Fruit fly (Drosophila melanogaster): ENCODE data around the gene Brr2.
A peak's percentile ranks its signal among the peaks of the same experiment; 100 is the strongest.

Gene Brr2

dm6 chr3L:16011319-16012210 lies 43.9 kb upstream of the Brr2 start, which contains the start of gene mib1 (continued):
- peak; percentile 55 for TF ChIP-seq gsb-n (tag; optimal IDR thresholded peaks at IDR 0.05)
- no peak for TF ChIP-seq trh (GFP tag; optimal IDR thresholded peaks at IDR 0.05)
- no peak for TF ChIP-seq CG18011 (GFP tag; optimal IDR thresholded peaks at IDR 0.05)
- peak; percentile 71; the same call in 2 of the 3 replicates for TF ChIP-seq CG14860 (GFP tag; IDR thresholded peaks at IDR 0.05; ENCODE audit: partially characterized antibody)
- TF ChIP-seq CG1792 (GFP tag; optimal IDR thresholded peaks at IDR 0.05) = no peak
- no peak for TF ChIP-seq CG10431 (GFP tag; optimal IDR thresholded peaks at IDR 0.05)
- TF ChIP-seq H2.0 (GFP tag; IDR thresholded peaks at IDR 0.05) = no peak
- no peak for TF ChIP-seq Sox102F (GFP tag; optimal IDR thresholded peaks at IDR 0.05)
- no peak for TF ChIP-seq sima (GFP tag; optimal IDR thresholded peaks at IDR 0.05)
- peak; percentile 81 for TF ChIP-seq HLHmδ (GFP tag; optimal IDR thresholded peaks at IDR 0.05)
- 0 out of 3 replicates have a peak, but pooled peaks have one; percentile 35 for TF ChIP-seq so (GFP tag; IDR thresholded peaks at IDR 0.05)
- TF ChIP-seq CG11093 (GFP tag; IDR thresholded peaks at IDR 0.05) = no peak
- peak; percentile 28 for TF ChIP-seq HHEX (GFP tag; optimal IDR thresholded peaks at IDR 0.05)
- no peak for TF ChIP-seq run (tag; optimal IDR thresholded peaks at IDR 0.05)
- no peak for TF ChIP-seq CG6175 (GFP tag; IDR thresholded peaks at IDR 0.05)
- TF ChIP-seq Oli (tag; optimal IDR thresholded peaks at IDR 0.05) = no peak
- TF ChIP-seq CG18619 (GFP tag; optimal IDR thresholded peaks at IDR 0.05) = no peak
- peak; percentile 75 for TF ChIP-seq sug (tag; optimal IDR thresholded peaks at IDR 0.05)
- TF ChIP-seq otp (GFP tag; IDR thresholded peaks at IDR 0.05) = no peak
- TF ChIP-seq eve (GFP tag; optimal IDR thresholded peaks at IDR 0.05) = no peak
- TF ChIP-seq wdn (GFP tag; IDR thresholded peaks at IDR 0.05) = no peak
- TF ChIP-seq ewg (GFP tag; optimal IDR thresholded peaks at IDR 0.05) = peak; percentile 32
- TF ChIP-seq CG9797 (GFP tag; optimal IDR thresholded peaks at IDR 0.05) = peak; percentile 99
- TF ChIP-seq Awh (GFP tag; IDR thresholded peaks at IDR 0.05) = 0 out of 2 replicates have a peak, but pooled peaks have one; percentile 6
- no peak for TF ChIP-seq CG7928 (GFP tag; optimal IDR thresholded peaks at IDR 0.05)
- no peak for TF ChIP-seq tup (GFP tag; optimal IDR thresholded peaks at IDR 0.05)
- no peak for TF ChIP-seq Mes4 (GFP tag; optimal IDR thresholded peaks at IDR 0.05)
- peak; percentile 48 for TF ChIP-seq CG13894 (tag; optimal IDR thresholded peaks at IDR 0.05)
- no peak for TF ChIP-seq CG3407 (GFP tag; optimal IDR thresholded peaks at IDR 0.05)
- TF ChIP-seq trem (tag; optimal IDR thresholded peaks at IDR 0.05) = peak; percentile 89
- no peak for TF ChIP-seq vfl (GFP tag; optimal IDR thresholded peaks at IDR 0.05)
- TF ChIP-seq CG43689 (GFP tag; IDR thresholded peaks at IDR 0.05) = no peak
- TF ChIP-seq sna (GFP tag; IDR thresholded peaks at IDR 0.05; ENCODE audit: partially characterized antibody) = peak; percentile 81
- peak; percentile 39 for TF ChIP-seq CG12071 (GFP tag; optimal IDR thresholded peaks at IDR 0.05)
- TF ChIP-seq Gsc (GFP tag; IDR thresholded peaks at IDR 0.05) = no peak
- no peak for TF ChIP-seq danr (GFP tag; IDR thresholded peaks at IDR 0.05)
- TF ChIP-seq CG14965 (GFP tag; optimal IDR thresholded peaks at IDR 0.05; ENCODE audit: borderline replicate concordance) = no peak
- peak; percentile 40 for TF ChIP-seq CG9609 (GFP tag; optimal IDR thresholded peaks at IDR 0.05)
- TF ChIP-seq CG17802 (tag; optimal IDR thresholded peaks at IDR 0.05) = no peak
- TF ChIP-seq abd-A (tag; optimal IDR thresholded peaks at IDR 0.05) = peak; percentile 80
- peak; percentile 99 for TF ChIP-seq pzg (GFP tag; optimal IDR thresholded peaks at IDR 0.05)
- no peak for TF ChIP-seq jing (GFP tag; optimal IDR thresholded peaks at IDR 0.05)
- no peak; the same call in 1 of the 2 replicates for TF ChIP-seq ranshi (GFP tag; IDR thresholded peaks at IDR 0.05)
- TF ChIP-seq sr (GFP tag; IDR thresholded peaks at IDR 0.05) = peak; percentile 62; the same call in 1 of the 3 replicates
- no peak for TF ChIP-seq CG6272 (GFP tag; IDR thresholded peaks at IDR 0.05)
- no peak for TF ChIP-seq CG7357 (GFP tag; IDR thresholded peaks at IDR 0.05)
- no peak for TF ChIP-seq CG10959 (GFP tag; IDR thresholded peaks at IDR 0.05)
- no peak for TF ChIP-seq Fer3 (tag; optimal IDR thresholded peaks at IDR 0.05)
- TF ChIP-seq Hand (GFP tag; optimal IDR thresholded peaks at IDR 0.05) = no peak
